Worm (Caenorhabditis elegans): Measurements from ENCODE around the gene Y38E10A.28.

- no peak for TF ChIP-seq ceh-13 (GFP tag; optimal IDR thresholded peaks at IDR 0.05)
- no peak for TF ChIP-seq flt-1 (GFP tag; IDR thresholded peaks at IDR 0.05)
- TF ChIP-seq pes-1 (GFP tag; IDR thresholded peaks at IDR 0.05), result no peak
- no peak for TF ChIP-seq B0310.2 (tag; optimal IDR thresholded peaks at IDR 0.05)
- no peak for TF ChIP-seq scrt-1 (GFP tag; IDR thresholded peaks at IDR 0.05)
- no peak for TF ChIP-seq tbx-37 (GFP tag; conservative IDR thresholded peaks at IDR 0.05)
- TF ChIP-seq ceh-36 (tag; optimal IDR thresholded peaks at IDR 0.05), result no peak
- TF ChIP-seq F13C5.2 (tag; optimal IDR thresholded peaks at IDR 0.05), result no peak
- TF ChIP-seq ama-1 (optimal IDR thresholded peaks at IDR 0.05), result no peak
These were observed 10.2 kb upstream of the Y38E10A.28 start, which contains the start of gene nspe-2 for ce11 chrII:12619288-12619687.

Measured in whole organism, early embryonic.